Worm (Caenorhabditis elegans) whole organism, young adult: ENCODE results near the gene F45E1.1.
A peak's percentile ranks its signal among the peaks of the same experiment; 100 is the strongest.

Experiments
- D2030.7 ChIP-seq: fragments of 200-800 bp; sonication (Bioruptor generic); IDR thresholded peaks from 2 replicates; pipeline ENCODE4 v1.3.6; 2022; ENCODE audit warnings: missing genetic modification reagents, missing genetic modification characterization, missing compliant biosample characterization
- aptf-3 ChIP-seq: fragments of 200-800 bp; sonication (Bioruptor generic); IDR thresholded peaks from 2 replicates; pipeline ENCODE4 v1.3.6; 2022; ENCODE audit warnings: missing genetic modification characterization, missing compliant biosample characterization
- ceh-27 ChIP-seq: fragments of 200-800 bp; sonication (Bioruptor generic); optimal IDR thresholded peaks from 2 replicates; lab custom pipeline; 2018; ENCODE audit warnings: mild to moderate bottlenecking, missing genetic modification characterization, moderate library complexity, missing compliant biosample characterization
- fkh-3 ChIP-seq: sonication (generic microtip); optimal IDR thresholded peaks from 2 replicates; lab custom pipeline; 2016; ENCODE audit warnings: mild to moderate bottlenecking, missing genetic modification characterization, missing compliant biosample characterization
- lin-54 ChIP-seq: fragments of 200-800 bp; sonication (Bioruptor generic); optimal IDR thresholded peaks from 2 replicates; lab custom pipeline; 2018; ENCODE audit warnings: mild to moderate bottlenecking, missing genetic modification characterization, missing compliant biosample characterization
- nhr-90 ChIP-seq: sonication (generic microtip); optimal IDR thresholded peaks from 2 replicates; lab custom pipeline; 2016; ENCODE audit warnings: missing genotype, mild to moderate bottlenecking, missing genetic modification characterization, missing compliant biosample characterization
- repo-1 ChIP-seq: sonication (generic microtip); optimal IDR thresholded peaks from 2 replicates; lab custom pipeline; 2017; ENCODE audit warnings: mild to moderate bottlenecking, missing genetic modification characterization, missing compliant biosample characterization
- rpc-1 ChIP-seq, 2 experiments: fragments of 150-350 bp in 1 of 2; sonication (generic microtip) in 1 of 2; optimal IDR thresholded peaks; 2 replicates each; lab custom pipeline; 2014 to 2018; ENCODE audit warnings: missing biosample characterization in 1 of 2, missing genetic modification characterization in 1 of 2, missing genetic modification reagents in 1 of 2, missing genotype in 1 of 2
- unc-62 ChIP-seq: fragments of 150-350 bp; optimal IDR thresholded peaks from 2 replicates; lab custom pipeline; 2014; ENCODE audit warnings: missing biosample characterization, missing genetic modification reagents, missing genetic modification characterization
- xnd-1 ChIP-seq: sonication (generic microtip); optimal IDR thresholded peaks from 2 replicates; lab custom pipeline; 2016; ENCODE audit warnings: missing genotype, missing genetic modification reagents, missing genetic modification characterization, missing compliant biosample characterization
- zfh-2 ChIP-seq: fragments of 200-800 bp; sonication (Bioruptor generic); conservative IDR thresholded peaks from 2 replicates; pipeline ENCODE4 v1.3.6; 2022; ENCODE audit warnings: missing genetic modification reagents, missing genetic modification characterization, missing compliant biosample characterization
- zim-3 ChIP-seq: sonication (generic microtip); optimal IDR thresholded peaks from 2 replicates; lab custom pipeline; 2017; ENCODE audit warnings: mild to moderate bottlenecking, missing genetic modification characterization, moderate library complexity, missing compliant biosample characterization

DNA sequence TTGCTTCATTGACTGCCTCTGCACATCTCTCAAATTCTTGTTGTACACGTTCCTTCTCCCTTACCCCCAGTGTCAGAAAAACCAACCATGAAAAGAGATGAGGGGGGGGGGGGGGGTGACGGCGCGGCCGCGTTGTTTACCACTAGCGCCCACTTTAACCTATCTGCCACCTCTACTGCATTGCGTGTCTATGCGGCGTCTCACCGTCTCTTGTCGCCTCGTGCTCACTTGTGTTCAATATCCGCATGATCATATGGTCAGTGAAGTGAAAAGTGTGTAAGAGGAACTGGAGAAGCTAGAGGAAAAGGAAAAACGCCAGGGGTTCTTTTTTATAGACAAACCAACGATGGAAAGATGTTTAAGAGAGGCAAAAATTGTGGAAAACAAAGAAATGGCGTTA lies 16.2 kb downstream of the F45E1.1 start:
- TF ChIP-seq fkh-3 (no peak), lin-54 (GFP tag; lab: Kevin White, UChicago) (peak; percentile 61), unc-62 (GFP tag; lab: Kevin White, UChicago) (no peak), zfh-2 (GFP tag; lab: Robert Waterston, UW) (peak; percentile 97), aptf-3 (GFP tag; lab: Robert Waterston, UW) (no peak), rpc-1 (optimal IDR thresholded peaks at IDR 0.05; lab: Kevin White, UChicago) (no peak), rpc-1 (tag; optimal IDR thresholded peaks at IDR 0.05; lab: Kevin White, UChicago) (no peak), repo-1 (tag; lab: Kevin White, UChicago) (peak; percentile 63), nhr-90 (tag; lab: Kevin White, UChicago) (peak; percentile 25), zim-3 (tag; lab: Kevin White, UChicago) (peak; percentile 30), ceh-27 (GFP tag; lab: Kevin White, UChicago) (peak; percentile 98), xnd-1 (tag; lab: Kevin White, UChicago) (no peak), D2030.7 (no peak)
